Fruit fly (Drosophila melanogaster) whole organism, pupa: ENCODE measurements around the gene Cyp313a1.

Experiments
- CG10348 ChIP-seq: fragments of 200-800 bp; sonication (Bioruptor generic); IDR thresholded peaks from 2 replicates; pipeline ENCODE4 v1.3.6; 2022; ENCODE audit warnings: missing biosample characterization, missing genetic modification characterization
- CG13204 ChIP-seq: fragments of 200-800 bp; sonication (Bioruptor generic); optimal IDR thresholded peaks from 2 replicates; lab custom pipeline; 2018; ENCODE audit warnings: missing biosample characterization, mild to moderate bottlenecking, missing genetic modification characterization, moderate library complexity
- CG14655 ChIP-seq: fragments of 200-800 bp; sonication (Bioruptor generic); optimal IDR thresholded peaks from 3 replicates; lab custom pipeline; 2017; ENCODE audit warnings: mild to moderate bottlenecking, missing biosample characterization, missing genetic modification reagents, missing genetic modification characterization
- CG8159 ChIP-seq: fragments of 200-800 bp; sonication (Bioruptor generic); optimal IDR thresholded peaks from 3 replicates; lab custom pipeline; 2018; ENCODE audit warnings: missing biosample characterization, mild to moderate bottlenecking, missing genetic modification characterization, moderate library complexity
- CG8301 ChIP-seq: fragments of 200-800 bp; sonication (Bioruptor generic); optimal IDR thresholded peaks from 2 replicates; lab custom pipeline; 2018; ENCODE audit warnings: missing biosample characterization, mild to moderate bottlenecking, missing genetic modification characterization
- fd96Ca ChIP-seq: fragments of 200-800 bp; sonication (Bioruptor generic); IDR thresholded peaks from 3 replicates; pipeline ENCODE4 v1.3.6; 2022; ENCODE audit warnings: missing biosample characterization, missing genetic modification characterization
- gl ChIP-seq: fragments of 200-800 bp; sonication (Bioruptor generic); optimal IDR thresholded peaks from 2 replicates; lab custom pipeline; 2018; ENCODE audit warnings: missing biosample characterization, mild to moderate bottlenecking, missing genetic modification characterization

dm6 chr3R:14477877-14478437 lies 42.9 kb upstream of the Cyp313a1 start:
- no peak for TF ChIP-seq fd96Ca (GFP tag; lab: Robert Waterston, UW)
- no peak for TF ChIP-seq CG14655 (GFP tag; lab: Kevin White, UChicago)
- no peak for TF ChIP-seq CG13204 (GFP tag; lab: Kevin White, UChicago)
- TF ChIP-seq CG8159 (tag; lab: Kevin White, UChicago), result no peak
- TF ChIP-seq CG8301 (tag; lab: Kevin White, UChicago), result no peak
- no peak for TF ChIP-seq CG10348 (GFP tag; lab: Robert Waterston, UW)
- no peak for TF ChIP-seq gl (tag; lab: Kevin White, UChicago)
